Fruit fly (Drosophila melanogaster): ENCODE data around the gene CG17806.

- TF ChIP-seq CG33017 (tag; optimal IDR thresholded peaks at IDR 0.05) (peak; percentile 89), Mnt (GFP tag; optimal IDR thresholded peaks at IDR 0.05) (peak; percentile 39), kay (GFP tag; ENCODE audit: borderline replicate concordance) (no peak), Crg-1 (GFP tag; optimal IDR thresholded peaks at IDR 0.05) (no peak), tj (GFP tag; optimal IDR thresholded peaks at IDR 0.05) (peak; percentile 42), pad (GFP tag; optimal IDR thresholded peaks at IDR 0.05) (peak; percentile 34), bab1 (GFP tag; optimal IDR thresholded peaks at IDR 0.05) (peak; percentile 86), cnc (optimal IDR thresholded peaks at IDR 0.05) (no peak)
Measured at dm6 chr3R:17810951-17811706, 8.1 kb upstream of the CG17806 start, which contains the start of the genes Alg1 and tinc.

Data from whole organism, adult.